Fruit fly (Drosophila melanogaster) whole organism, embryonic: ENCODE data around the gene CG34289.
A peak's percentile ranks its signal among the peaks of the same experiment; 100 is the strongest.

ENCODE experiments used
- ATbp ChIP-seq: fragments of 200-800 bp; sonication (Bioruptor generic); optimal IDR thresholded peaks from 2 replicates; lab custom pipeline; 2017; ENCODE audit warnings: missing biosample characterization, mild to moderate bottlenecking, missing genetic modification characterization, missing genetic modification reagents
- Abd-B ChIP-seq: fragments of 200-800 bp; sonication (Bioruptor generic); optimal IDR thresholded peaks from 2 replicates; lab custom pipeline; 2018; ENCODE audit warnings: missing biosample characterization, mild to moderate bottlenecking, missing genetic modification characterization, moderate library complexity
- Atf6 ChIP-seq: fragments of 200-800 bp; sonication (Bioruptor generic); IDR thresholded peaks from 2 replicates; pipeline ENCODE4 v1.3.6; 2022; ENCODE audit warnings: missing biosample characterization, missing genetic modification characterization
- Bgb ChIP-seq: fragments of 200-800 bp; sonication (Bioruptor generic); IDR thresholded peaks from 2 replicates; pipeline ENCODE4 v1.3.6; 2022; ENCODE audit warnings: missing biosample characterization, missing genetic modification characterization; ENCODE audit not compliant: partially characterized antibody
- C15 ChIP-seq: fragments of 200-800 bp; sonication (Bioruptor generic); IDR thresholded peaks from 3 replicates; pipeline ENCODE4 v1.3.6; 2022; ENCODE audit warnings: missing biosample characterization, missing genetic modification characterization
- CG10274 ChIP-seq: fragments of 200-800 bp; sonication (Bioruptor generic); optimal IDR thresholded peaks from 3 replicates; lab custom pipeline; 2017; ENCODE audit warnings: missing biosample characterization, mild to moderate bottlenecking, missing genetic modification characterization
- CG10979 ChIP-seq: fragments of 200-800 bp; sonication (Bioruptor generic); optimal IDR thresholded peaks from 2 replicates; lab custom pipeline; 2018; ENCODE audit warnings: missing biosample characterization, mild to moderate bottlenecking, missing genetic modification characterization, moderate library complexity
- CG12942 ChIP-seq: fragments of 200-800 bp; sonication (Bioruptor generic); optimal IDR thresholded peaks from 3 replicates; lab custom pipeline; 2016; ENCODE audit warnings: missing biosample characterization, missing genetic modification characterization
- CG16813 ChIP-seq: fragments of 200-800 bp; sonication (Bioruptor generic); IDR thresholded peaks from 3 replicates; pipeline ENCODE4 v1.3.6; 2022; ENCODE audit warnings: missing biosample characterization, missing genetic modification characterization; ENCODE audit not compliant: partially characterized antibody
- CG17328 ChIP-seq: fragments of 200-800 bp; sonication (Bioruptor generic); IDR thresholded peaks from 2 replicates; pipeline ENCODE4 v1.3.6; 2022; ENCODE audit warnings: missing biosample characterization, missing genetic modification characterization
- CG18262 ChIP-seq: fragments of 200-800 bp; optimal IDR thresholded peaks from 3 replicates; lab custom pipeline; 2019; ENCODE audit warnings: missing biosample characterization, mild to moderate bottlenecking, missing genetic modification characterization, moderate library complexity
- CG2116 ChIP-seq: fragments of 200-800 bp; sonication (Bioruptor generic); optimal IDR thresholded peaks from 3 replicates; lab custom pipeline; 2018; ENCODE audit warnings: missing biosample characterization, mild to moderate bottlenecking, missing genetic modification characterization
- CG3163 ChIP-seq: fragments of 200-800 bp; sonication (Bioruptor generic); optimal IDR thresholded peaks from 3 replicates; lab custom pipeline; 2016; ENCODE audit warnings: missing biosample characterization, missing genetic modification characterization
- CG32532 ChIP-seq: fragments of 200-800 bp; sonication (Bioruptor generic); IDR thresholded peaks from 2 replicates; pipeline ENCODE4 v1.3.6; 2022; ENCODE audit warnings: missing biosample characterization, missing genetic modification characterization
- CG3281 ChIP-seq: fragments of 200-800 bp; sonication (Bioruptor generic); optimal IDR thresholded peaks from 3 replicates; lab custom pipeline; 2017; ENCODE audit warnings: missing biosample characterization, mild to moderate bottlenecking, missing genetic modification characterization
- CG42726 ChIP-seq: fragments of 200-800 bp; sonication (Bioruptor generic); IDR thresholded peaks from 2 replicates; pipeline ENCODE4 v1.3.6; 2022; ENCODE audit warnings: missing biosample characterization, missing genetic modification characterization; ENCODE audit not compliant: partially characterized antibody
- CG4707 ChIP-seq: fragments of 200-800 bp; sonication (Bioruptor generic); optimal IDR thresholded peaks from 2 replicates; lab custom pipeline; 2018; ENCODE audit warnings: missing biosample characterization, mild to moderate bottlenecking, missing genetic modification characterization, moderate library complexity
- CG6791 ChIP-seq: fragments of 200-800 bp; sonication (Bioruptor generic); IDR thresholded peaks from 3 replicates; pipeline ENCODE4 v1.3.6; 2022; ENCODE audit warnings: missing biosample characterization, missing genetic modification characterization; ENCODE audit not compliant: partially characterized antibody
- CG7786 ChIP-seq: fragments of 200-800 bp; sonication (Bioruptor generic); optimal IDR thresholded peaks from 2 replicates; lab custom pipeline; 2016; ENCODE audit warnings: missing biosample characterization, missing genetic modification characterization
- CG8290 ChIP-seq, 3 experiments: fragments of 200-800 bp; sonication (Bioruptor generic); optimal IDR thresholded peaks; 2 replicates each; lab custom pipeline; 2016 to 2019; ENCODE audit warnings: missing biosample characterization in 3 of 3, missing genetic modification characterization in 3 of 3, mild to moderate bottlenecking in 2 of 3, moderate library complexity in 1 of 3
- CG9215 ChIP-seq: fragments of 200-800 bp; sonication (Bioruptor generic); IDR thresholded peaks from 2 replicates; pipeline ENCODE4 v1.3.6; 2022; ENCODE audit warnings: missing biosample characterization, missing genetic modification characterization
- CTCF ChIP-seq: fragments of 200-800 bp; sonication (Bioruptor generic); optimal IDR thresholded peaks from 2 replicates; lab custom pipeline; 2017; ENCODE audit warnings: missing biosample characterization, mild to moderate bottlenecking, missing genetic modification characterization, moderate library complexity
- Drgx ChIP-seq: fragments of 200-800 bp; sonication (Bioruptor generic); IDR thresholded peaks from 2 replicates; pipeline ENCODE4 v1.3.6; 2022; ENCODE audit warnings: missing biosample characterization, missing genetic modification characterization
- Fer1 ChIP-seq: fragments of 200-800 bp; sonication (Bioruptor generic); optimal IDR thresholded peaks from 2 replicates; lab custom pipeline; 2017; ENCODE audit warnings: missing biosample characterization, mild to moderate bottlenecking, missing genetic modification characterization
- Gug ChIP-seq: fragments of 200-800 bp; sonication (Bioruptor generic); IDR thresholded peaks from 4 replicates; pipeline ENCODE4 v1.3.6; 2022; ENCODE audit warnings: missing biosample characterization, missing genetic modification characterization
- HmgZ ChIP-seq: fragments of 200-800 bp; sonication (Bioruptor generic); optimal IDR thresholded peaks from 2 replicates; lab custom pipeline; 2018; ENCODE audit warnings: missing biosample characterization, mild to moderate bottlenecking, missing genetic modification characterization
- Hmr ChIP-seq: fragments of 200-800 bp; sonication (Bioruptor generic); optimal IDR thresholded peaks from 3 replicates; lab custom pipeline; 2017; ENCODE audit warnings: mild to moderate bottlenecking, missing biosample characterization, missing genetic modification reagents, missing genetic modification characterization
- Lhr ChIP-seq: fragments of 200-800 bp; sonication (Bioruptor generic); optimal IDR thresholded peaks from 3 replicates; lab custom pipeline; 2017; ENCODE audit warnings: mild to moderate bottlenecking, missing biosample characterization, missing genetic modification reagents, missing genetic modification characterization
- NC2α ChIP-seq: fragments of 200-800 bp; sonication (Bioruptor generic); optimal IDR thresholded peaks from 2 replicates; lab custom pipeline; 2016; ENCODE audit warnings: missing biosample characterization, missing genetic modification characterization
- Ravus ChIP-seq: fragments of 200-800 bp; sonication (Bioruptor generic); IDR thresholded peaks from 2 replicates; pipeline ENCODE4 v1.3.6; 2022; ENCODE audit warnings: missing biosample characterization, missing genetic modification characterization
- Rfx ChIP-seq: fragments of 200-800 bp; sonication (Bioruptor generic); IDR thresholded peaks from 2 replicates; pipeline ENCODE4 v1.3.6; 2022; ENCODE audit warnings: missing biosample characterization, missing genetic modification characterization
- YL-1 ChIP-seq: fragments of 200-800 bp; sonication (Bioruptor generic); optimal IDR thresholded peaks from 3 replicates; lab custom pipeline; 2017; ENCODE audit warnings: missing biosample characterization, mild to moderate bottlenecking, missing genetic modification characterization
- cad ChIP-seq: fragments of >200 bp; optimal IDR thresholded peaks from 2 replicates; lab custom pipeline; 2017; ENCODE audit warnings: missing biosample characterization, missing genetic modification characterization
- dysf ChIP-seq: fragments of 200-800 bp; sonication (Bioruptor generic); IDR thresholded peaks from 3 replicates; pipeline ENCODE4 v1.3.6; 2022; ENCODE audit warnings: missing biosample characterization, missing genetic modification characterization
- exex ChIP-seq: fragments of 200-800 bp; sonication (Bioruptor generic); optimal IDR thresholded peaks from 4 replicates; lab custom pipeline; 2018; ENCODE audit warnings: missing biosample characterization, mild to moderate bottlenecking, missing genetic modification characterization, moderate library complexity
- inv ChIP-seq: fragments of 200-800 bp; sonication (Bioruptor generic); IDR thresholded peaks from 2 replicates; pipeline ENCODE4 v1.3.6; 2022; ENCODE audit warnings: missing biosample characterization, missing genetic modification characterization; ENCODE audit not compliant: partially characterized antibody
- kay ChIP-seq: fragments of 200-800 bp; sonication (Bioruptor generic); optimal IDR thresholded peaks from 2 replicates; lab custom pipeline; 2016; ENCODE audit warnings: missing biosample characterization, missing genetic modification characterization
- klu ChIP-seq: fragments of 200-800 bp; sonication (Bioruptor generic); IDR thresholded peaks from 2 replicates; pipeline ENCODE4 v1.3.6; 2022; ENCODE audit warnings: missing biosample characterization, missing genetic modification characterization
- knrl ChIP-seq: fragments of 200-800 bp; sonication (Bioruptor generic); IDR thresholded peaks from 3 replicates; pipeline ENCODE4 v1.3.6; 2022; ENCODE audit warnings: missing biosample characterization, missing genetic modification characterization; ENCODE audit not compliant: partially characterized antibody
- nerfin-2 ChIP-seq: fragments of 200-800 bp; sonication (Bioruptor generic); IDR thresholded peaks from 2 replicates; pipeline ENCODE4 v1.3.6; 2022; ENCODE audit warnings: missing biosample characterization, missing genetic modification characterization; ENCODE audit not compliant: partially characterized antibody
- onecut ChIP-seq: fragments of 200-800 bp; sonication (Bioruptor generic); IDR thresholded peaks from 2 replicates; pipeline ENCODE4 v1.3.6; 2022; ENCODE audit warnings: missing biosample characterization, missing genetic modification characterization
- peb ChIP-seq: fragments of 200-800 bp; sonication (Bioruptor generic); IDR thresholded peaks from 2 replicates; pipeline ENCODE4 v1.3.6; 2022; ENCODE audit warnings: missing biosample characterization, missing genetic modification characterization
- pita ChIP-seq: fragments of 200-800 bp; sonication (Bioruptor generic); optimal IDR thresholded peaks from 2 replicates; lab custom pipeline; 2017; ENCODE audit warnings: missing biosample characterization, mild to moderate bottlenecking, missing genetic modification characterization
- prd ChIP-seq, 3 experiments: fragments of >200 bp in 2 of 3; fragments of 200-800 bp in 1 of 3; sonication (Bioruptor generic) in 1 of 3; optimal IDR thresholded peaks in 2 of 3; IDR thresholded peaks in 1 of 3; 2 replicates in 2 of 3; 3 replicates in 1 of 3; pipeline versions ENCODE4 v1.3.6 to Lab custom; 2017 to 2022; ENCODE audit warnings: missing biosample characterization in 1 of 3, missing genetic modification characterization in 1 of 3
- ranshi ChIP-seq: fragments of 200-800 bp; sonication (Bioruptor generic); IDR thresholded peaks from 2 replicates; pipeline ENCODE4 v1.3.6; 2022; ENCODE audit warnings: missing biosample characterization, missing genetic modification characterization
- sisA ChIP-seq: fragments of 200-800 bp; sonication (Bioruptor generic); IDR thresholded peaks from 2 replicates; pipeline ENCODE4 v1.3.6; 2022; ENCODE audit warnings: missing biosample characterization, missing genetic modification characterization
- so ChIP-seq: fragments of 200-800 bp; sonication (Bioruptor generic); IDR thresholded peaks from 3 replicates; pipeline ENCODE4 v1.3.6; 2022; ENCODE audit warnings: missing biosample characterization, missing genetic modification characterization
- tgo ChIP-seq: fragments of 200-800 bp; sonication (Bioruptor generic); IDR thresholded peaks from 3 replicates; pipeline ENCODE4 v1.3.6; 2022; ENCODE audit warnings: missing biosample characterization, missing genetic modification characterization
- vnd ChIP-seq: fragments of 200-800 bp; sonication (Bioruptor generic); IDR thresholded peaks from 3 replicates; pipeline ENCODE4 v1.3.6; 2022; ENCODE audit warnings: missing biosample characterization, missing genetic modification characterization; ENCODE audit not compliant: partially characterized antibody
- wek ChIP-seq: fragments of 200-800 bp; sonication (Bioruptor generic); optimal IDR thresholded peaks from 3 replicates; lab custom pipeline; 2018; ENCODE audit warnings: missing biosample characterization, mild to moderate bottlenecking, missing genetic modification characterization, moderate library complexity
- zf30C ChIP-seq: fragments of 200-800 bp; sonication (Bioruptor generic); optimal IDR thresholded peaks from 3 replicates; lab custom pipeline; 2018; ENCODE audit warnings: missing biosample characterization, mild to moderate bottlenecking, missing genetic modification characterization

CG34289 gene

DNA sequence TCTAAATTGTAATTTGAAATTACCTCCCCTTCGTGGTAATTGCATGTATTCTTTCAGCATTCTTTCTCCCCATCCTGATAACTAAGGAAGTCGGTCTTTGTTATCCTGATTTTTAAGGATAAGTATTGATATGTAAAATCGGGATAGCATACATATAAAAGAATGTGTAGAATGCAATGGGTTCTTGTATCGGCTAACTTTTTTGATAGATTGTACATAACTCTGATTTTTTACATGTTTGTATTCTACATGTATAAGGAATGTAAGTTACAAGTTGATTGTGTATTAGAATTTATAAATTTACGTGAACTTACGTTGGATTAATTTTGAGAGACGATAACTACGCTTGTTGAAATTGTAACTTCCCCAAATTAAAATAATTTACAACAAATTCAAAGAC lies 15.0 kb upstream of the CG34289 start (continued):
- TF ChIP-seq prd (optimal IDR thresholded peaks at IDR 0.05; lab: Kevin White, UChicago) (no peak), prd (GFP tag; IDR thresholded peaks at IDR 0.05; lab: Robert Waterston, UW) (no peak), CG9215 (no peak), dysf (GFP tag; lab: Robert Waterston, UW) (no peak), Abd-B (peak; percentile 3), CG2116 (no peak), Lhr (GFP tag; lab: Kevin White, UChicago) (peak; percentile 7), CG12942 (GFP tag; lab: Kevin White, UChicago) (no peak), Fer1 (GFP tag; lab: Kevin White, UChicago) (no peak), YL-1 (GFP tag; lab: Kevin White, UChicago) (no peak), CTCF (peak; percentile 81), CG3281 (GFP tag; lab: Kevin White, UChicago) (no peak), so (no peak), exex (tag; lab: Kevin White, UChicago) (no peak), Drgx (GFP tag; lab: Robert Waterston, UW) (no peak), Hmr (no peak), ATbp (GFP tag; lab: Kevin White, UChicago) (no peak), pita (GFP tag; lab: Kevin White, UChicago) (peak; percentile 58), klu (GFP tag; lab: Robert Waterston, UW) (no peak), CG42726 (GFP tag; lab: Robert Waterston, UW) (peak; percentile 68), HmgZ (tag; lab: Kevin White, UChicago) (peak; percentile 27), onecut (GFP tag; lab: Robert Waterston, UW) (no peak), vnd (GFP tag; lab: Robert Waterston, UW) (peak; percentile 45; the same call in 1 of the 3 replicates), Rfx (GFP tag; lab: Robert Waterston, UW) (no peak), CG3163 (no peak), cad (GFP tag; lab: Kevin White, UChicago) (no peak), tgo (GFP tag; lab: Robert Waterston, UW) (no peak), knrl (GFP tag; lab: Robert Waterston, UW) (peak; percentile 67), CG10274 (GFP tag; lab: Kevin White, UChicago) (no peak), CG18262 (tag; lab: Kevin White, UChicago) (no peak), peb (GFP tag; lab: Robert Waterston, UW) (no peak), Gug (no peak), CG6791 (GFP tag; lab: Robert Waterston, UW) (0 out of 3 replicates have a peak, but pooled peaks have one; percentile 44), CG17328 (no peak), CG4707 (no peak), Ravus (GFP tag; lab: Robert Waterston, UW) (no peak), kay (no peak), CG8290 (GFP tag; optimal IDR thresholded peaks at IDR 0.05; lab: Kevin White, UChicago) (no peak), CG8290 (tag; optimal IDR thresholded peaks at IDR 0.05; lab: Kevin White, UChicago) (no peak), CG7786 (no peak), nerfin-2 (GFP tag; lab: Robert Waterston, UW) (no peak), CG10979 (tag; lab: Kevin White, UChicago) (no peak), wek (no peak), inv (GFP tag; lab: Robert Waterston, UW) (peak; percentile 42; the same call in 1 of the 2 replicates), ranshi (GFP tag; lab: Robert Waterston, UW) (no peak), NC2α (GFP tag; lab: Kevin White, UChicago) (no peak), zf30C (no peak), CG16813 (GFP tag; lab: Robert Waterston, UW) (peak; percentile 65), sisA (GFP tag; lab: Robert Waterston, UW) (no peak), Atf6 (GFP tag; lab: Robert Waterston, UW) (no peak), CG32532 (GFP tag; lab: Robert Waterston, UW) (no peak), C15 (GFP tag; lab: Robert Waterston, UW) (no peak), Bgb (GFP tag; lab: Robert Waterston, UW) (peak; percentile 78)
